Worm (Caenorhabditis elegans) whole organism, L4 larva: Measurements from ENCODE around the gene inx-8.
A peak's percentile ranks its signal among the peaks of the same experiment; 100 is the strongest.

ENCODE experiments used
- ZK546.5 ChIP-seq, 2 experiments: sonication (generic microtip); optimal IDR thresholded peaks; 2 replicates each; lab custom pipeline; 2017; ENCODE audit warnings: missing biosample characterization in 2 of 2, missing genetic modification characterization in 2 of 2
- aha-1 ChIP-seq: fragments of 150-350 bp; peaks from one replicate; lab custom pipeline; 2014; ENCODE audit warnings: missing biosample characterization, missing genetic modification characterization
- ceh-28 ChIP-seq: fragments of 150-350 bp; optimal IDR thresholded peaks from 2 replicates; lab custom pipeline; 2014; ENCODE audit warnings: missing biosample characterization, missing genetic modification reagents, missing genetic modification characterization
- ceh-32 ChIP-seq: sonication (generic microtip); optimal IDR thresholded peaks from 2 replicates; lab custom pipeline; 2016; ENCODE audit warnings: mild to moderate bottlenecking, missing genetic modification characterization, missing compliant biosample characterization; ENCODE audit not compliant: poor library complexity
- ceh-82 ChIP-seq: sonication (generic microtip); optimal IDR thresholded peaks from 2 replicates; lab custom pipeline; 2017; ENCODE audit warnings: missing biosample characterization, missing genetic modification characterization
- daf-19 ChIP-seq: fragments of 200-800 bp; sonication (Bioruptor generic); conservative IDR thresholded peaks from 2 replicates; pipeline ENCODE4 v1.3.6; 2022; ENCODE audit warnings: missing genetic modification characterization, missing compliant biosample characterization
- egl-43 ChIP-seq: fragments of 200-800 bp; sonication (Bioruptor generic); IDR thresholded peaks from 2 replicates; pipeline ENCODE4 v1.3.6; 2022; ENCODE audit warnings: missing genetic modification reagents, missing genetic modification characterization, missing compliant biosample characterization
- fkh-10 ChIP-seq: fragments of 150-350 bp; optimal IDR thresholded peaks from 2 replicates; lab custom pipeline; 2014; ENCODE audit warnings: missing biosample characterization, missing genetic modification reagents, missing genetic modification characterization
- hmg-1.1 ChIP-seq: fragments of 200-800 bp; sonication (Bioruptor generic); IDR thresholded peaks from 2 replicates; pipeline ENCODE4 v1.3.6; 2022; ENCODE audit warnings: missing genetic modification reagents, missing genetic modification characterization, missing compliant biosample characterization
- lim-7 ChIP-seq: fragments of 200-800 bp; sonication (Bioruptor generic); IDR thresholded peaks from 2 replicates; pipeline ENCODE4 v1.3.6; 2022; ENCODE audit warnings: missing genetic modification characterization, missing compliant biosample characterization
- lin-13 ChIP-seq: fragments of 150-350 bp; optimal IDR thresholded peaks from 2 replicates; lab custom pipeline; 2014; ENCODE audit warnings: missing biosample characterization, missing genetic modification reagents, missing genetic modification characterization
- lin-29 ChIP-seq: fragments of 200-800 bp; sonication (Bioruptor generic); IDR thresholded peaks from 2 replicates; pipeline ENCODE4 v1.3.6; 2022; ENCODE audit warnings: missing genetic modification reagents, missing genetic modification characterization, missing compliant biosample characterization
- lin-38 ChIP-seq: fragments of 200-800 bp; sonication (Bioruptor generic); IDR thresholded peaks from 2 replicates; pipeline ENCODE4 v1.3.6; 2022; ENCODE audit warnings: missing genetic modification reagents, missing genetic modification characterization, missing compliant biosample characterization
- lin-39 ChIP-seq: fragments of 150-350 bp; optimal IDR thresholded peaks from 2 replicates; lab custom pipeline; 2014; ENCODE audit warnings: missing biosample characterization, missing genetic modification reagents, missing genetic modification characterization
- madf-9 ChIP-seq: fragments of 200-800 bp; sonication (Bioruptor generic); conservative IDR thresholded peaks from 2 replicates; pipeline ENCODE4 v1.3.6; 2022; ENCODE audit warnings: missing genetic modification reagents, missing genetic modification characterization, missing compliant biosample characterization
- mep-1 ChIP-seq: fragments of 150-350 bp; sonication (generic microtip); optimal IDR thresholded peaks from 3 replicates; lab custom pipeline; 2014; ENCODE audit warnings: missing biosample characterization, missing genetic modification characterization
- mes-2 ChIP-seq: sonication (generic microtip); optimal IDR thresholded peaks from 2 replicates; lab custom pipeline; 2016; ENCODE audit warnings: missing genotype, mild to moderate bottlenecking, missing genetic modification characterization, missing compliant biosample characterization; ENCODE audit not compliant: poor library complexity, severe bottlenecking
- nhr-10 ChIP-seq: fragments of 150-350 bp; optimal IDR thresholded peaks from 2 replicates; lab custom pipeline; 2014; ENCODE audit warnings: missing biosample characterization, missing genetic modification characterization
- nhr-237 ChIP-seq: sonication (generic microtip); optimal IDR thresholded peaks from 2 replicates; lab custom pipeline; 2017; ENCODE audit warnings: missing biosample characterization, missing genetic modification characterization
- nhr-25 ChIP-seq: sonication (generic microtip); optimal IDR thresholded peaks from 2 replicates; lab custom pipeline; 2017; ENCODE audit warnings: missing genetic modification characterization, mild to moderate bottlenecking, missing compliant biosample characterization, antibody characterized with exemption, moderate library complexity, borderline replicate concordance; ENCODE audit not compliant: insufficient read depth
- nhr-28 ChIP-seq: fragments of 150-350 bp; optimal IDR thresholded peaks from 2 replicates; lab custom pipeline; 2014; ENCODE audit warnings: missing biosample characterization, missing genetic modification characterization
- nhr-42 ChIP-seq: fragments of 200-800 bp; sonication (Bioruptor generic); IDR thresholded peaks from 2 replicates; pipeline ENCODE4 v1.3.6; 2022; ENCODE audit warnings: missing genetic modification characterization, missing compliant biosample characterization
- nhr-48 ChIP-seq: sonication (generic microtip); optimal IDR thresholded peaks from 2 replicates; lab custom pipeline; 2016; ENCODE audit warnings: mild to moderate bottlenecking, missing genetic modification characterization, missing compliant biosample characterization
- nhr-76 ChIP-seq: fragments of 150-350 bp; optimal IDR thresholded peaks from 2 replicates; lab custom pipeline; 2014; ENCODE audit warnings: missing biosample characterization, missing genetic modification characterization
- pha-4 ChIP-seq, 2 experiments: fragments of 150-350 bp in 1 of 2; fragments of 200-800 bp in 1 of 2; sonication (Bioruptor generic) in 1 of 2; IDR thresholded peaks in 1 of 2; optimal IDR thresholded peaks in 1 of 2; 2 replicates each; pipeline versions ENCODE4 v1.3.6 to Lab custom; 2014 to 2022; ENCODE audit warnings: missing genetic modification characterization in 2 of 2, missing genetic modification reagents in 2 of 2, missing biosample characterization in 1 of 2, missing compliant biosample characterization in 1 of 2
- spr-1 ChIP-seq: sonication (generic microtip); optimal IDR thresholded peaks from 2 replicates; lab custom pipeline; 2016; ENCODE audit warnings: mild to moderate bottlenecking, missing genetic modification characterization, missing compliant biosample characterization
- unc-39 ChIP-seq: sonication (generic microtip); optimal IDR thresholded peaks from 2 replicates; lab custom pipeline; 2017; ENCODE audit warnings: missing biosample characterization, missing genetic modification characterization
- unc-62 ChIP-seq, 3 experiments: fragments of 150-350 bp in 1 of 3; sonication (generic microtip); optimal IDR thresholded peaks in 2 of 3; peaks in 1 of 3; 1 replicate in 1 of 3; 2 replicates in 2 of 3; lab custom pipeline; 2014 to 2017; ENCODE audit warnings: missing biosample characterization in 3 of 3, missing genetic modification characterization in 3 of 3, missing genetic modification reagents in 3 of 3, missing genotype in 1 of 3
- zfp-3 ChIP-seq: fragments of 200-800 bp; sonication (Bioruptor generic); conservative IDR thresholded peaks from 2 replicates; pipeline ENCODE4 v1.3.6; 2022; ENCODE audit warnings: missing genetic modification reagents, missing genetic modification characterization, missing compliant biosample characterization
- zip-2 ChIP-seq: fragments of 150-350 bp; optimal IDR thresholded peaks from 2 replicates; lab custom pipeline; 2014; ENCODE audit warnings: missing biosample characterization, missing genetic modification characterization

The inx-8 gene

DNA sequence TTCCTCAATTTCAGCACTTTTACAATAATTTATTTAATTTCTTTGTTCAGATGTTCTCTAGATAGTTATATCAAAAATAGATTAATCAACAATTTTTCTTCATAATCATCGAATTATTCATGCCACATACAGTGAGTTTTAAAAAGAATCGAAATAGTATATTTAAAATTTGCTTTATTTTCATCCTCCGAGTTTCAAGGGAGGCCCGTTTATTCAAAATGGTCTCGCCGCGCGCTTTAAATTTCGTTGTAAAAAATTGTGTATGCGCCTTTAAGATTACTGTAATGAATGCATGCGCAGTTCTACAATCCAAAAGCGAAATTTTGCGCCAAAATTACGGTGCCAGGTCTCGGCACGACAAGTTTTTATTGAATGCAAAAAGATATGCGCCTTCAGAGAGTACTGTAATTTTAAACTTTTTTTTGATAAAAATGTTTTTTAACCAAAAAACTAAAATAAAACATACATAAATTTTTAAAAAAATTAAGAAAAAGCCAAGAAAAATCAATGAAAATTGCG, 13.8 kb upstream of the inx-8 start, which contains the start of gene ZK792.1:
TSS of gene ZK792.1 (plus strand) at position 51 of the 519 bp plus-strand sequence.
- TF ChIP-seq unc-39 (tag; lab: Kevin White, UChicago) = no peak
- no peak for TF ChIP-seq nhr-28 (tag; lab: Kevin White, UChicago)
- peak; percentile 49 for TF ChIP-seq aha-1 (tag; lab: Kevin White, UChicago)
- TF ChIP-seq, all 104 proteins: peak for 1

- TF ChIP-seq nhr-76 (tag; lab: Kevin White, UChicago) = no peak
- TF ChIP-seq ceh-28 = no peak
- no peak for TF ChIP-seq nhr-42 (GFP tag; lab: Robert Waterston, UW)
- no peak for TF ChIP-seq unc-39 (tag; lab: Kevin White, UChicago)
- TF ChIP-seq zip-2 = no peak
- TF ChIP-seq mep-1 (tag; lab: Kevin White, UChicago) = no peak
- TF ChIP-seq hmg-1.1 = no peak
- no peak for TF ChIP-seq ZK546.5 (tag; optimal IDR thresholded peaks at IDR 0.05; lab: Kevin White, UChicago)
- TF ChIP-seq pha-4 (GFP tag; IDR thresholded peaks at IDR 0.05; lab: Robert Waterston, UW) = no peak
- TF ChIP-seq pha-4 (tag; optimal IDR thresholded peaks at IDR 0.05; lab: Kevin White, UChicago) = no peak
- TF ChIP-seq nhr-237 (tag; lab: Kevin White, UChicago) = no peak
- no peak for TF ChIP-seq mes-2 (tag; lab: Kevin White, UChicago)
- TF ChIP-seq, all 104 proteins: peak for 0
Measured at ce11 chrIV:11665010-11665409, 8.6 kb upstream of the inx-8 start, which contains the start of gene ZK809.9. Gene ZK809.9 (plus strand): TSS chrIV:11665310.

DNA sequence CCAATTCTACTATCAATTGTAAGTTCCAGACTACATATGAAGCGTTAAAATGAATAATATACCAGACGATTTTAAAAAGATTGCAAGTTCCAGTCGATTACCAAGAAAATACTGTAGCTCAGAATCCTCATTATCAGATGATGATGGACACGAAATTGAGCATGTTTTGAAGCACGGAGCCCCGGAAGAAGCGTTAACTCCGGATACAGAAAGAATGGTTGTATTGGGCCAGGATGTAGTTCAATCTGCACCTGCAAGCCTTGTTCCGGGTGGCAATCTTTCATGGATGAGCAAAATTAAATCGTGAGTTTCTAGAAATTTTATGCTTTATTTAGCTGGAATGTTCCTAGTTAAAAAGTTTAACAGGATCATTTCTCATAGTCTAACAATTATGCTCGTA, 5.6 kb upstream of the inx-8 start, which contains the start of gene atg-4.2:
TSS of gene atg-4.2 (plus strand) at position 24 of the 400 bp plus-strand sequence.
- peak in 1 of 2 experiments; percentile 93 for TF ChIP-seq unc-62 (GFP tag; optimal IDR thresholded peaks at IDR 0.05 in 1 of 2; lab: Kevin White, UChicago)
- no peak for TF ChIP-seq unc-62 (tag; optimal IDR thresholded peaks at IDR 0.05; lab: Kevin White, UChicago)
- no peak for TF ChIP-seq nhr-42 (GFP tag; lab: Robert Waterston, UW)
- TF ChIP-seq, all 104 proteins: peak for 1

- no peak for TF ChIP-seq madf-9
- no peak for TF ChIP-seq zfp-3
- no peak for TF ChIP-seq spr-1 (tag; lab: Kevin White, UChicago)
- TF ChIP-seq ceh-32 = no peak
- TF ChIP-seq ZK546.5 (tag; optimal IDR thresholded peaks at IDR 0.05; lab: Kevin White, UChicago) = no peak
- TF ChIP-seq lin-13 (GFP tag; lab: Kevin White, UChicago) = no peak
Measured at ce11 chrIV:11676054-11676453, 2.4 kb downstream of the inx-8 start, which contains the start of gene inx-9. Gene inx-9 (plus strand): TSS chrIV:11676354.

ce11 chrIV:11681905-11682304, 8.3 kb downstream of the inx-8 start, which contains the start of gene ZK792.4:
Gene ZK792.4 (minus strand): TSS chrIV:11682005.
- TF ChIP-seq nhr-25 (tag; lab: Kevin White, UChicago) = no peak
- TF ChIP-seq nhr-10 (tag; lab: Kevin White, UChicago) = no peak
- TF ChIP-seq daf-19 (GFP tag; lab: Robert Waterston, UW) = no peak

DNA sequence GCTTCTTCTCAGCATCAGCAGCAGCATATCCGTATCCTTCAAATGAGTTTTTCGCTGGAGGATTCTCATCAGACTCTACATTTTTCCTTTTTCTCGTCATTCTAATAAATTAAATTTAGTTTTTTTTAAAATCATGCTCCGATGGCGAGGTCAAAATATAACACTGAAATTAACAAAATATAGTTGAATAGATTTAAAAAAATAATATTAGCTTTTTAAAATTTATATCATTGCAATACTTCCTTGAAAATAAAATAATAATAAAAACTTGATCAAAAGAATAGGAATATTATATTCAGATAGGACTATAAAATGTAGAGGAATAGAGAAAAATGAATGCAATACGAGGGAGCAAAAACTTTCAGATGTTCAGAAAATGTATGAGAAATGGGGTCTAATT, 14.4 kb downstream of the inx-8 start, which contains the start of gene ZK792.5:
TSS of gene ZK792.5 (minus strand) at position 101 of the 400 bp plus-strand sequence.
- TF ChIP-seq lin-29 (GFP tag; lab: Robert Waterston, UW) (no peak), lim-7 (GFP tag; lab: Robert Waterston, UW) (no peak), nhr-28 (tag; lab: Kevin White, UChicago) (no peak), lin-38 (GFP tag; lab: Robert Waterston, UW) (no peak), fkh-10 (GFP tag; lab: Kevin White, UChicago) (no peak)
- TF ChIP-seq, all 104 proteins: peak for 0

DNA sequence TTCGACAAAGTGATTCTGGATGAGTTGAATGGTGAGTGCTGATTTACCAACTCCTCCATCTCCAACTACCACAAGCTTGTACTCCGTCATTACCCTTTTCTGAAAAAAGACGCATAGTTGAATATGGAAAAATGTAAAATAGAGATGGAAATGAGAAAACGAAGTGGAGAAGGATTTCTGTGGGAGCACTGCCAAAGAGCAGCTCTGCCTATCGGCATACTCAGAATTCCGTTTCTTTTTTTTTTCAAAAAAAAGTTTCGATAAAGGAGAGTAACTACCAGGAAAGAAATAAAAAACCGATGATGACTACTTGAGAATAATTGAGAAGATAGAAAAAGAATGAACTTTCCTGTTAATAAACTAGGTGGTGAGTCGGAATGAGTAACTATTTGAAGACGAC, 17.3 kb downstream of the inx-8 start, which contains the start of gene let-60:
TSS of gene let-60 (minus strand) at position 101 of the 400 bp plus-strand sequence.
- TF ChIP-seq mes-2 (tag; lab: Kevin White, UChicago) = no peak
- no peak for TF ChIP-seq nhr-48 (tag; lab: Kevin White, UChicago)
- TF ChIP-seq mep-1 (tag; lab: Kevin White, UChicago) = no peak
- TF ChIP-seq egl-43 (GFP tag; lab: Robert Waterston, UW) = no peak
- no peak for TF ChIP-seq unc-39 (tag; lab: Kevin White, UChicago)
- TF ChIP-seq aha-1 (tag; lab: Kevin White, UChicago) = peak; percentile 86
- TF ChIP-seq ceh-82 (tag; lab: Kevin White, UChicago) = no peak
- no peak for TF ChIP-seq lin-39 (tag; lab: Kevin White, UChicago)
